Fruit fly (Drosophila melanogaster) whole organism, prepupa: ENCODE measurements around the gene CG43362.

ENCODE experiments used
- CG10669 ChIP-seq: fragments of 200-800 bp; sonication (Bioruptor generic); optimal IDR thresholded peaks from 3 replicates; lab custom pipeline; 2018; ENCODE audit warnings: missing biosample characterization, mild to moderate bottlenecking, missing genetic modification characterization, moderate library complexity
- CG11294 ChIP-seq: fragments of 200-800 bp; sonication (Bioruptor generic); IDR thresholded peaks from 2 replicates; pipeline ENCODE4 v1.3.6; 2022; ENCODE audit warnings: missing biosample characterization, missing genetic modification characterization
- CG11762 ChIP-seq: fragments of 200-800 bp; sonication (Bioruptor generic); optimal IDR thresholded peaks from 3 replicates; lab custom pipeline; 2016; ENCODE audit warnings: missing biosample characterization, missing genetic modification characterization; ENCODE audit not compliant: insufficient read depth
- CG11902 ChIP-seq: fragments of 200-800 bp; sonication (Bioruptor generic); optimal IDR thresholded peaks from 3 replicates; lab custom pipeline; 2016; ENCODE audit warnings: missing biosample characterization, missing genetic modification characterization
- CG15336 ChIP-seq: fragments of 200-800 bp; sonication (Bioruptor generic); IDR thresholded peaks from 2 replicates; pipeline ENCODE4 v1.3.6; 2022; ENCODE audit warnings: missing biosample characterization, missing genetic modification characterization
- CG1621 ChIP-seq: fragments of 200-800 bp; sonication (Bioruptor generic); optimal IDR thresholded peaks from 3 replicates; lab custom pipeline; 2018; ENCODE audit warnings: missing biosample characterization, mild to moderate bottlenecking, missing genetic modification characterization
- CG16779 ChIP-seq: fragments of 200-800 bp; sonication (Bioruptor generic); optimal IDR thresholded peaks from 3 replicates; lab custom pipeline; 2017; ENCODE audit warnings: missing biosample characterization, mild to moderate bottlenecking, missing genetic modification characterization
- CG3032 ChIP-seq: fragments of 200-800 bp; optimal IDR thresholded peaks from 2 replicates; lab custom pipeline; 2019; ENCODE audit warnings: missing biosample characterization, mild to moderate bottlenecking, missing genetic modification characterization, moderate library complexity
- CG31627 ChIP-seq: fragments of 200-800 bp; sonication (Bioruptor generic); optimal IDR thresholded peaks from 3 replicates; lab custom pipeline; 2016; ENCODE audit warnings: missing biosample characterization, missing genetic modification characterization
- CG32006 ChIP-seq: fragments of 200-800 bp; sonication (Bioruptor generic); optimal IDR thresholded peaks from 3 replicates; lab custom pipeline; 2017; ENCODE audit warnings: missing biosample characterization, mild to moderate bottlenecking, missing genetic modification characterization
- CG34406 ChIP-seq: fragments of 200-800 bp; sonication (Bioruptor generic); optimal IDR thresholded peaks from 3 replicates; lab custom pipeline; 2016; ENCODE audit warnings: missing biosample characterization, missing genetic modification characterization
- CG4318 ChIP-seq: fragments of 200-800 bp; sonication (Bioruptor generic); optimal IDR thresholded peaks from 3 replicates; lab custom pipeline; 2017; ENCODE audit warnings: missing biosample characterization, mild to moderate bottlenecking, missing genetic modification characterization
- CG6163 ChIP-seq: fragments of 200-800 bp; sonication (Bioruptor generic); IDR thresholded peaks from 3 replicates; pipeline ENCODE4 v1.3.6; 2022; ENCODE audit warnings: missing biosample characterization, missing genetic modification characterization
- CG6276 ChIP-seq: fragments of 200-800 bp; sonication (Bioruptor generic); optimal IDR thresholded peaks from 2 replicates; lab custom pipeline; 2017; ENCODE audit warnings: missing biosample characterization, mild to moderate bottlenecking, missing genetic modification characterization
- CG6792 ChIP-seq: fragments of 200-800 bp; sonication (Bioruptor generic); optimal IDR thresholded peaks from 3 replicates; lab custom pipeline; 2016; ENCODE audit warnings: missing biosample characterization, missing genetic modification characterization
- CG6808 ChIP-seq: fragments of 200-800 bp; sonication (Bioruptor generic); optimal IDR thresholded peaks from 3 replicates; lab custom pipeline; 2017; ENCODE audit warnings: missing biosample characterization, missing genetic modification characterization, mild to moderate bottlenecking, moderate library complexity, missing genetic modification reagents
- CG6854 ChIP-seq: fragments of 200-800 bp; sonication (Bioruptor generic); optimal IDR thresholded peaks from 2 replicates; lab custom pipeline; 2017; ENCODE audit warnings: missing biosample characterization, mild to moderate bottlenecking, missing genetic modification characterization
- CG8119 ChIP-seq: fragments of 200-800 bp; sonication (Bioruptor generic); IDR thresholded peaks from 3 replicates; pipeline ENCODE4 v1.3.6; 2022; ENCODE audit warnings: missing biosample characterization, missing genetic modification characterization
- CG8319 ChIP-seq: fragments of 200-800 bp; sonication (Bioruptor generic); optimal IDR thresholded peaks from 3 replicates; lab custom pipeline; 2016; ENCODE audit warnings: missing biosample characterization, missing genetic modification characterization
- CG8632 ChIP-seq: fragments of 200-800 bp; sonication (Bioruptor generic); optimal IDR thresholded peaks from 3 replicates; lab custom pipeline; 2016; ENCODE audit warnings: missing biosample characterization, missing genetic modification characterization
- CG9139 ChIP-seq: fragments of 200-800 bp; sonication (Bioruptor generic); optimal IDR thresholded peaks from 3 replicates; lab custom pipeline; 2017; ENCODE audit warnings: missing biosample characterization, mild to moderate bottlenecking, missing genetic modification characterization
- Eip75B ChIP-seq: fragments of 200-800 bp; sonication (Bioruptor generic); optimal IDR thresholded peaks from 3 replicates; lab custom pipeline; 2016; ENCODE audit warnings: missing biosample characterization, missing genetic modification characterization
- Eip93F ChIP-seq: fragments of 200-800 bp; sonication (Bioruptor generic); optimal IDR thresholded peaks from 2 replicates; lab custom pipeline; 2016; ENCODE audit warnings: missing biosample characterization, mild to moderate bottlenecking, missing genetic modification characterization
- Ets21C ChIP-seq: fragments of 200-800 bp; sonication (Bioruptor generic); optimal IDR thresholded peaks from 3 replicates; lab custom pipeline; 2016; ENCODE audit warnings: missing biosample characterization, missing genetic modification characterization
- Ets96B ChIP-seq: fragments of 200-800 bp; optimal IDR thresholded peaks from 2 replicates; lab custom pipeline; 2019; ENCODE audit warnings: missing biosample characterization, mild to moderate bottlenecking, missing genetic modification characterization, moderate library complexity
- Hr38 ChIP-seq: sonication (Bioruptor generic); optimal IDR thresholded peaks from 2 replicates; lab custom pipeline; 2016; ENCODE audit warnings: missing biosample characterization, missing genetic modification characterization
- Hr39 ChIP-seq: fragments of 200-800 bp; sonication (Bioruptor generic); optimal IDR thresholded peaks from 2 replicates; lab custom pipeline; 2016; ENCODE audit warnings: missing biosample characterization, missing genetic modification characterization
- Hr4 ChIP-seq: fragments of 200-800 bp; sonication (Bioruptor generic); optimal IDR thresholded peaks from 3 replicates; lab custom pipeline; 2016; ENCODE audit warnings: missing biosample characterization, missing genetic modification characterization
- Lpt ChIP-seq: fragments of 200-800 bp; sonication (Bioruptor generic); optimal IDR thresholded peaks from 3 replicates; lab custom pipeline; 2016; ENCODE audit warnings: missing biosample characterization, missing genetic modification characterization
- Met ChIP-seq: fragments of 200-800 bp; sonication (Bioruptor generic); optimal IDR thresholded peaks from 3 replicates; lab custom pipeline; 2016; ENCODE audit warnings: missing biosample characterization, missing genetic modification characterization
- OdsH ChIP-seq: fragments of 200-800 bp; sonication (Bioruptor generic); optimal IDR thresholded peaks from 3 replicates; lab custom pipeline; 2016; ENCODE audit warnings: missing biosample characterization, missing genetic modification characterization
- Sox102F ChIP-seq: fragments of 200-800 bp; sonication (Bioruptor generic); optimal IDR thresholded peaks from 2 replicates; lab custom pipeline; 2016; ENCODE audit warnings: missing biosample characterization, mild to moderate bottlenecking, missing genetic modification characterization
- Sox15 ChIP-seq: fragments of 200-800 bp; sonication (Bioruptor generic); optimal IDR thresholded peaks from 3 replicates; lab custom pipeline; 2016; ENCODE audit warnings: missing biosample characterization, missing genetic modification characterization
- achi ChIP-seq: fragments of 200-800 bp; sonication (Bioruptor generic); optimal IDR thresholded peaks from 3 replicates; lab custom pipeline; 2016; ENCODE audit warnings: missing biosample characterization, missing genetic modification characterization
- acj6 ChIP-seq: fragments of 200-800 bp; sonication (Bioruptor generic); optimal IDR thresholded peaks from 3 replicates; lab custom pipeline; 2016; ENCODE audit warnings: missing biosample characterization, missing genetic modification characterization
- cyc ChIP-seq: fragments of 200-800 bp; sonication (Bioruptor generic); optimal IDR thresholded peaks from 3 replicates; lab custom pipeline; 2016; ENCODE audit warnings: missing biosample characterization, missing genetic modification characterization
- dac ChIP-seq: fragments of 200-800 bp; sonication (Bioruptor generic); optimal IDR thresholded peaks from 2 replicates; lab custom pipeline; 2017; ENCODE audit warnings: missing biosample characterization, mild to moderate bottlenecking, missing genetic modification characterization
- eg ChIP-seq: fragments of 200-800 bp; sonication (Bioruptor generic); IDR thresholded peaks from 3 replicates; pipeline ENCODE4 v1.3.6; 2022; ENCODE audit warnings: missing biosample characterization, missing genetic modification characterization
- esn ChIP-seq: fragments of 200-800 bp; sonication (Bioruptor generic); optimal IDR thresholded peaks from 2 replicates; lab custom pipeline; 2016; ENCODE audit warnings: missing biosample characterization, mild to moderate bottlenecking, missing genetic modification characterization, moderate library complexity
- fd59A ChIP-seq: fragments of 200-800 bp; sonication (Bioruptor generic); optimal IDR thresholded peaks from 2 replicates; lab custom pipeline; 2017; ENCODE audit warnings: missing biosample characterization, mild to moderate bottlenecking, missing genetic modification characterization, missing genetic modification reagents
- fd85E ChIP-seq: fragments of 200-800 bp; sonication (Bioruptor generic); optimal IDR thresholded peaks from 3 replicates; lab custom pipeline; 2016; ENCODE audit warnings: missing biosample characterization, missing genetic modification characterization
- fkh ChIP-seq: fragments of 200-800 bp; sonication (Bioruptor generic); optimal IDR thresholded peaks from 3 replicates; lab custom pipeline; 2017; ENCODE audit warnings: missing biosample characterization, mild to moderate bottlenecking, missing genetic modification characterization, moderate library complexity
- lz ChIP-seq: fragments of 200-800 bp; sonication (Bioruptor generic); optimal IDR thresholded peaks from 3 replicates; lab custom pipeline; 2016; ENCODE audit warnings: missing biosample characterization, missing genetic modification characterization
- net ChIP-seq: fragments of 200-800 bp; sonication (Bioruptor generic); optimal IDR thresholded peaks from 3 replicates; lab custom pipeline; 2016; ENCODE audit warnings: missing biosample characterization, missing genetic modification characterization
- pdm3 ChIP-seq: fragments of 200-800 bp; sonication (Bioruptor generic); optimal IDR thresholded peaks from 3 replicates; lab custom pipeline; 2016; ENCODE audit warnings: missing biosample characterization, missing genetic modification characterization
- ss ChIP-seq, 2 experiments: fragments of 200-800 bp; sonication (Bioruptor generic); optimal IDR thresholded peaks; 2 replicates in 1 of 2; 3 replicates in 1 of 2; lab custom pipeline; 2017 to 2018; ENCODE audit warnings: mild to moderate bottlenecking in 2 of 2, missing biosample characterization in 2 of 2, missing genetic modification characterization in 2 of 2, moderate library complexity in 1 of 2
- svp ChIP-seq: fragments of 200-800 bp; sonication (Bioruptor generic); peaks from one replicate; lab custom pipeline; 2016; ENCODE audit warnings: missing biosample characterization, missing genetic modification characterization
- topi ChIP-seq: fragments of 200-800 bp; sonication (Bioruptor generic); optimal IDR thresholded peaks from 3 replicates; lab custom pipeline; 2016; ENCODE audit warnings: missing biosample characterization, missing genetic modification characterization
- vri ChIP-seq: fragments of 200-800 bp; sonication (Bioruptor generic); optimal IDR thresholded peaks from 3 replicates; lab custom pipeline; 2016; ENCODE audit warnings: missing biosample characterization, mild to moderate bottlenecking, missing genetic modification characterization

Gene CG43362

dm6 chr2L:18291362-18291761 is at the start of gene CG43362:
Gene CG43362, minus strand, starts transcription at chr2L:18291462.
- TF ChIP-seq CG6792 (GFP tag; lab: Kevin White, UChicago) (no peak), CG34406 (no peak), Eip75B (GFP tag; lab: Kevin White, UChicago) (no peak), CG8119 (GFP tag; lab: Robert Waterston, UW) (no peak), CG10669 (GFP tag; lab: Kevin White, UChicago) (no peak), CG15336 (GFP tag; lab: Robert Waterston, UW) (no peak), Hr39 (GFP tag; lab: Kevin White, UChicago) (no peak)

DNA sequence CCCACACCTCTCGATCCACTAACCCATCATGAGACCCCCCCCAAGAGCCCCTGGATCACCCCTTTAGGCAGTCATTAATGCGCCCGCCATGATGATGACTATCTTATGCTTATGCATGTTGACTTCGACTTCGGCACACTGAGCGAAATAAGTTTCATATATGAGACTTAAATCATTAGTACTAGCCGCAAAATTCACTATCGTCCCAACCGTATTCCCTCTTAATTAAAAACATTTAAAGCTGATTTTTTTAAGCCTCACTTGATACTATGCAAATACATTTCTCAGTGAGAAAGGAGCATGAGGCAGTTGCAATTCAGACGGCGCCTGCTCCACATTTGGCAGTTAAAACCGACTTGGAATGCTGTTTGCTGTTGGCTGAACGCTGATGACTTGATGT is 49.7 kb upstream of the CG43362 start:
- TF ChIP-seq acj6 (GFP tag; lab: Kevin White, UChicago) (peak; percentile 82), Eip93F (no peak), CG11294 (GFP tag; lab: Robert Waterston, UW) (peak; percentile 71), Hr38 (GFP tag; lab: Kevin White, UChicago) (peak; percentile 23), topi (GFP tag; lab: Kevin White, UChicago) (peak; percentile 11), CG31627 (GFP tag; lab: Kevin White, UChicago) (peak; percentile 52), lz (GFP tag; lab: Kevin White, UChicago) (peak; percentile 57), CG8119 (GFP tag; lab: Robert Waterston, UW) (peak; percentile 92), CG6276 (GFP tag; lab: Kevin White, UChicago) (peak; percentile 82), Hr39 (GFP tag; lab: Kevin White, UChicago) (peak; percentile 38), Sox102F (GFP tag; lab: Kevin White, UChicago) (peak; percentile 57), CG8632 (GFP tag; lab: Kevin White, UChicago) (peak; percentile 63), CG1621 (tag; lab: Kevin White, UChicago) (peak; percentile 45), CG32006 (peak; percentile 93), CG6163 (GFP tag; lab: Robert Waterston, UW) (peak; percentile 90), vri (no peak), Sox15 (no peak), CG6792 (GFP tag; lab: Kevin White, UChicago) (peak; percentile 73), CG3032 (tag; lab: Kevin White, UChicago) (peak; percentile 58), CG6808 (GFP tag; lab: Kevin White, UChicago) (peak; percentile 52), CG11902 (GFP tag; lab: Kevin White, UChicago) (peak; percentile 48), svp (GFP tag; lab: Kevin White, UChicago) (no peak), fd59A (GFP tag; lab: Kevin White, UChicago) (peak; percentile 17), esn (GFP tag; lab: Kevin White, UChicago) (peak; percentile 51), CG6854 (GFP tag; lab: Kevin White, UChicago) (no peak), ss (GFP tag; optimal IDR thresholded peaks at IDR 0.05; lab: Kevin White, UChicago) (peak in 1 of 2 experiments; percentile 7), Ets96B (tag; lab: Kevin White, UChicago) (peak; percentile 55), Eip75B (GFP tag; lab: Kevin White, UChicago) (peak; percentile 74), Met (GFP tag; lab: Kevin White, UChicago) (peak; percentile 67), CG16779 (peak; percentile 58), pdm3 (GFP tag; lab: Kevin White, UChicago) (peak; percentile 87), Lpt (GFP tag; lab: Kevin White, UChicago) (peak; percentile 82), cyc (GFP tag; lab: Kevin White, UChicago) (peak; percentile 31), OdsH (GFP tag; lab: Kevin White, UChicago) (peak; percentile 83), achi (GFP tag; lab: Kevin White, UChicago) (peak; percentile 63), CG15336 (GFP tag; lab: Robert Waterston, UW) (peak; percentile 93), CG10669 (GFP tag; lab: Kevin White, UChicago) (peak; percentile 78), Hr4 (GFP tag; lab: Kevin White, UChicago) (peak; percentile 93), CG11762 (peak; percentile 56), fd85E (peak; percentile 36), Ets21C (GFP tag; lab: Kevin White, UChicago) (peak; percentile 16), dac (GFP tag; lab: Kevin White, UChicago) (peak; percentile 68), CG34406 (peak; percentile 57), net (GFP tag; lab: Kevin White, UChicago) (peak; percentile 71), CG8319 (peak; percentile 61), fkh (no peak), eg (GFP tag; lab: Robert Waterston, UW) (peak; percentile 96), CG4318 (GFP tag; lab: Kevin White, UChicago) (peak; percentile 73), CG9139 (no peak)
